Fruit fly (Drosophila melanogaster): Measurements from ENCODE around the gene CG8001.
A peak's percentile ranks its signal among the peaks of the same experiment; 100 is the strongest.

CG8001 gene

dm6 chr3L:1798649-1799048 lies 42.7 kb downstream of the CG8001 start, which contains the start of gene Patj (continued):
- no peak for TF ChIP-seq dmrt11E (tag; optimal IDR thresholded peaks at IDR 0.05)
- TF ChIP-seq CG14014 (GFP tag; IDR thresholded peaks at IDR 0.05) = no peak
- TF ChIP-seq nerfin-2 (GFP tag; IDR thresholded peaks at IDR 0.05; ENCODE audit: partially characterized antibody) = no peak
- TF ChIP-seq sens-2 (GFP tag; IDR thresholded peaks at IDR 0.05) = no peak
- no peak for TF ChIP-seq pfk (GFP tag; optimal IDR thresholded peaks at IDR 0.05)
- no peak for TF ChIP-seq CG12769 (tag; optimal IDR thresholded peaks at IDR 0.05)
- no peak for TF ChIP-seq CG7556 (GFP tag; optimal IDR thresholded peaks at IDR 0.05)
- TF ChIP-seq CG17802 (tag; optimal IDR thresholded peaks at IDR 0.05) = no peak
- TF ChIP-seq crp (GFP tag; optimal IDR thresholded peaks at IDR 0.05) = peak; percentile 81 to 97
- no peak for TF ChIP-seq sc (optimal IDR thresholded peaks at IDR 0.05)
- TF ChIP-seq sc (GFP tag; optimal IDR thresholded peaks at IDR 0.05) = no peak
- no peak for TF ChIP-seq ro (GFP tag; IDR thresholded peaks at IDR 0.05)
- no peak for TF ChIP-seq kni (GFP tag; optimal IDR thresholded peaks at IDR 0.05)
- TF ChIP-seq Bgb (GFP tag; IDR thresholded peaks at IDR 0.05; ENCODE audit: partially characterized antibody) = no peak; the same call in 1 of the 2 replicates
- peak; percentile 69 for TF ChIP-seq stwl (tag; optimal IDR thresholded peaks at IDR 0.05)
- TF ChIP-seq tup (GFP tag; optimal IDR thresholded peaks at IDR 0.05) = no peak
- no peak for TF ChIP-seq Usf (GFP tag; optimal IDR thresholded peaks at IDR 0.05)
- no peak for TF ChIP-seq Atf-2 (GFP tag; optimal IDR thresholded peaks at IDR 0.05)
- TF ChIP-seq da (GFP tag; optimal IDR thresholded peaks at IDR 0.05) = no peak
- TF ChIP-seq CG14860 (GFP tag; IDR thresholded peaks at IDR 0.05; ENCODE audit: partially characterized antibody) = peak; percentile 40; the same call in 1 of the 3 replicates
- no peak for TF ChIP-seq trh (GFP tag; optimal IDR thresholded peaks at IDR 0.05)
- TF ChIP-seq CG12155 (GFP tag; optimal IDR thresholded peaks at IDR 0.05) = no peak
- TF ChIP-seq CG3407 (GFP tag; optimal IDR thresholded peaks at IDR 0.05) = no peak
- peak in 1 of 2 experiments; percentile 28 for TF ChIP-seq Pdp1 (GFP tag; optimal IDR thresholded peaks at IDR 0.05)
- no peak for TF ChIP-seq CG31441 (GFP tag; IDR thresholded peaks at IDR 0.05)
- no peak for TF ChIP-seq Fer1 (GFP tag; optimal IDR thresholded peaks at IDR 0.05)
- TF ChIP-seq C15 (GFP tag; IDR thresholded peaks at IDR 0.05) = no peak
- no peak for TF ChIP-seq Xbp1 (GFP tag; optimal IDR thresholded peaks at IDR 0.05)
- TF ChIP-seq E2f2 (GFP tag; IDR thresholded peaks at IDR 0.05) = peak; percentile 75
- TF ChIP-seq zfh2 (GFP tag; optimal IDR thresholded peaks at IDR 0.05) = no peak
- no peak for TF ChIP-seq CG2875 (GFP tag; optimal IDR thresholded peaks at IDR 0.05)
- 0 out of 3 replicates have a peak, but pooled peaks have one; percentile 32 for TF ChIP-seq ci (GFP tag; IDR thresholded peaks at IDR 0.05)
- peak; percentile 55 for TF ChIP-seq exex (tag; optimal IDR thresholded peaks at IDR 0.05)
- no peak for TF ChIP-seq slp2 (GFP tag; optimal IDR thresholded peaks at IDR 0.05)
- TF ChIP-seq pb (GFP tag; optimal IDR thresholded peaks at IDR 0.05) = no peak
- peak; percentile 21 for TF ChIP-seq nerfin-1 (tag; optimal IDR thresholded peaks at IDR 0.05)
- TF ChIP-seq Ets97D (GFP tag; optimal IDR thresholded peaks at IDR 0.05) = peak; percentile 24
- no peak for TF ChIP-seq Deaf1 (tag; optimal IDR thresholded peaks at IDR 0.05)
- peak; percentile 29 for TF ChIP-seq sens (GFP tag)
- TF ChIP-seq BEAF-32 (GFP tag; optimal IDR thresholded peaks at IDR 0.05) = peak; percentile 59
- no peak for TF ChIP-seq CG7928 (GFP tag; optimal IDR thresholded peaks at IDR 0.05)
- TF ChIP-seq CG42726 (GFP tag; IDR thresholded peaks at IDR 0.05; ENCODE audit: partially characterized antibody) = no peak
- no peak for TF ChIP-seq Hr78 (GFP tag; optimal IDR thresholded peaks at IDR 0.05)
- no peak for TF ChIP-seq NfI (GFP tag; optimal IDR thresholded peaks at IDR 0.05)
- TF ChIP-seq CG32767 (GFP tag; IDR thresholded peaks at IDR 0.05) = no peak
- TF ChIP-seq tx (GFP tag; optimal IDR thresholded peaks at IDR 0.05) = no peak
- TF ChIP-seq CG13287 (GFP tag; IDR thresholded peaks at IDR 0.05; ENCODE audit: partially characterized antibody) = peak; percentile 72
- TF ChIP-seq CG7271 (tag; optimal IDR thresholded peaks at IDR 0.05) = no peak
- peak; percentile 32 for TF ChIP-seq Sin3A (optimal IDR thresholded peaks at IDR 0.05)
- TF ChIP-seq dati (GFP tag; IDR thresholded peaks at IDR 0.05) = no peak
- no peak for TF ChIP-seq CG9727 (GFP tag; optimal IDR thresholded peaks at IDR 0.05)
